Fruit fly (Drosophila melanogaster) whole organism, adult: Measurements from ENCODE around the gene CG8813.

Experiments used
- CG11617 ChIP-seq: fragments of 200-800 bp; sonication (Bioruptor generic); optimal IDR thresholded peaks from 2 replicates; lab custom pipeline; 2017; ENCODE audit warnings: mild to moderate bottlenecking, missing biosample characterization, missing genetic modification reagents, missing genetic modification characterization
- CG12768 ChIP-seq: fragments of 200-800 bp; sonication (Bioruptor generic); optimal IDR thresholded peaks from 2 replicates; lab custom pipeline; 2017; ENCODE audit warnings: missing biosample characterization, missing genetic modification characterization, mild to moderate bottlenecking, moderate library complexity, missing genetic modification reagents
- CG14711 ChIP-seq: fragments of 200-800 bp; sonication (Bioruptor generic); optimal IDR thresholded peaks from 2 replicates; lab custom pipeline; 2018; ENCODE audit warnings: missing biosample characterization, mild to moderate bottlenecking, missing genetic modification characterization, moderate library complexity
- CG1620 ChIP-seq: fragments of 200-800 bp; sonication (Bioruptor generic); optimal IDR thresholded peaks from 2 replicates; lab custom pipeline; 2016; ENCODE audit warnings: missing biosample characterization, missing genetic modification characterization
- CG33017 ChIP-seq: fragments of 200-800 bp; sonication (Bioruptor generic); optimal IDR thresholded peaks from 2 replicates; lab custom pipeline; 2018; ENCODE audit warnings: missing biosample characterization, mild to moderate bottlenecking, missing genetic modification characterization, moderate library complexity
- CG5204 ChIP-seq: fragments of 200-800 bp; sonication (Bioruptor generic); optimal IDR thresholded peaks from 2 replicates; lab custom pipeline; 2016; ENCODE audit warnings: missing biosample characterization, missing genetic modification characterization
- CG7045 ChIP-seq: fragments of 200-800 bp; sonication (Bioruptor generic); optimal IDR thresholded peaks from 2 replicates; lab custom pipeline; 2017; ENCODE audit warnings: missing biosample characterization, mild to moderate bottlenecking, missing genetic modification characterization
- CG7101 ChIP-seq: fragments of 200-800 bp; sonication (Bioruptor generic); optimal IDR thresholded peaks from 2 replicates; lab custom pipeline; 2018; ENCODE audit warnings: missing biosample characterization, mild to moderate bottlenecking, missing genetic modification characterization, moderate library complexity
- Clk ChIP-seq: fragments of 200-800 bp; sonication (Bioruptor generic); optimal IDR thresholded peaks from 2 replicates; lab custom pipeline; 2017; ENCODE audit warnings: missing biosample characterization, missing genetic modification characterization
- Crg-1 ChIP-seq: fragments of 200-800 bp; sonication (Bioruptor generic); optimal IDR thresholded peaks from 2 replicates; lab custom pipeline; 2016; ENCODE audit warnings: missing biosample characterization, missing genetic modification characterization
- Hr96 ChIP-seq: fragments of 200-800 bp; sonication (Bioruptor generic); optimal IDR thresholded peaks from 2 replicates; lab custom pipeline; 2016; ENCODE audit warnings: missing biosample characterization, missing genetic modification characterization
- Mnt ChIP-seq: fragments of 200-800 bp; sonication (Bioruptor generic); optimal IDR thresholded peaks from 2 replicates; lab custom pipeline; 2016; ENCODE audit warnings: missing biosample characterization, mild to moderate bottlenecking, missing genetic modification characterization
- bab1 ChIP-seq: fragments of 200-800 bp; sonication (Bioruptor generic); optimal IDR thresholded peaks from 3 replicates; lab custom pipeline; 2019; ENCODE audit warnings: missing biosample characterization, mild to moderate bottlenecking, missing genetic modification characterization, moderate library complexity
- cic ChIP-seq: fragments of 200-800 bp; sonication (Bioruptor generic); optimal IDR thresholded peaks from 2 replicates; lab custom pipeline; 2017; ENCODE audit warnings: missing biosample characterization, mild to moderate bottlenecking, missing genetic modification characterization, moderate library complexity
- cnc ChIP-seq, 2 experiments: fragments of >200 bp; optimal IDR thresholded peaks; 2 replicates each; lab custom pipeline; 2017
- kay ChIP-seq: fragments of 200-800 bp; sonication (Bioruptor generic); peaks from one replicate; lab custom pipeline; 2016; ENCODE audit warnings: missing biosample characterization, missing genetic modification characterization, borderline replicate concordance
- ovo ChIP-seq: fragments of 200-800 bp; sonication (Bioruptor generic); optimal IDR thresholded peaks from 2 replicates; lab custom pipeline; 2016; ENCODE audit warnings: missing biosample characterization, missing genetic modification characterization
- pad ChIP-seq: fragments of 200-800 bp; sonication (Bioruptor generic); optimal IDR thresholded peaks from 3 replicates; lab custom pipeline; 2017; ENCODE audit warnings: missing biosample characterization, missing genetic modification characterization, mild to moderate bottlenecking, moderate library complexity, missing genetic modification reagents
- tj ChIP-seq: fragments of 200-800 bp; sonication (Bioruptor generic); optimal IDR thresholded peaks from 3 replicates; lab custom pipeline; 2017; ENCODE audit warnings: missing biosample characterization, mild to moderate bottlenecking, missing genetic modification characterization, moderate library complexity
- toe ChIP-seq: fragments of 200-800 bp; sonication (Bioruptor generic); optimal IDR thresholded peaks from 2 replicates; lab custom pipeline; 2016; ENCODE audit warnings: missing biosample characterization, missing genetic modification characterization

CG8813 gene

dm6 chr2L:2886613-2887537 is 17.4 kb downstream of the CG8813 start:
- TF ChIP-seq tj (GFP tag; lab: Kevin White, UChicago) (peak; percentile 94), Mnt (GFP tag; lab: Kevin White, UChicago) (no peak), kay (peak; percentile 70)

dm6 chr2L:2887760-2888600 is 18.5 kb downstream of the CG8813 start:
- TF ChIP-seq kay: peak; percentile 92
- peak; percentile 24 for TF ChIP-seq pad (GFP tag; lab: Kevin White, UChicago)
- TF ChIP-seq ovo (GFP tag; lab: Kevin White, UChicago): peak; percentile 92
- TF ChIP-seq cnc (optimal IDR thresholded peaks at IDR 0.05; lab: Kevin White, UChicago): no peak
- TF ChIP-seq CG11617 (GFP tag; lab: Kevin White, UChicago): peak; percentile 28

- peak; percentile 11 for TF ChIP-seq bab1 (GFP tag; lab: Kevin White, UChicago)
- TF ChIP-seq Crg-1 (GFP tag; lab: Kevin White, UChicago): no peak
- no peak for TF ChIP-seq toe (GFP tag; lab: Kevin White, UChicago)
- peak; percentile 50 for TF ChIP-seq CG33017 (tag; lab: Kevin White, UChicago)
- TF ChIP-seq cnc (optimal IDR thresholded peaks at IDR 0.05; lab: Kevin White, UChicago): no peak
- TF ChIP-seq CG12768 (GFP tag; lab: Kevin White, UChicago): peak; percentile 10
- peak; percentile 30 for TF ChIP-seq cic (GFP tag; lab: Kevin White, UChicago)
- no peak for TF ChIP-seq CG5204
- no peak for TF ChIP-seq CG11617 (GFP tag; lab: Kevin White, UChicago)
- TF ChIP-seq tj (GFP tag; lab: Kevin White, UChicago): peak; percentile 7
- peak; percentile 85 for TF ChIP-seq ovo (GFP tag; lab: Kevin White, UChicago)
These were observed 19.5 kb downstream of the CG8813 start for dm6 chr2L:2888859-2889443.

dm6 chr2L:2891200-2891599 is 21.7 kb downstream of the CG8813 start:
- TF ChIP-seq ovo (GFP tag; lab: Kevin White, UChicago) (no peak), CG7101 (tag; lab: Kevin White, UChicago) (no peak), pad (GFP tag; lab: Kevin White, UChicago) (no peak), CG11617 (GFP tag; lab: Kevin White, UChicago) (no peak), CG7045 (GFP tag; lab: Kevin White, UChicago) (no peak), kay (no peak), Clk (GFP tag; lab: Kevin White, UChicago) (no peak), bab1 (GFP tag; lab: Kevin White, UChicago) (no peak), Mnt (GFP tag; lab: Kevin White, UChicago) (no peak), Hr96 (GFP tag; lab: Kevin White, UChicago) (no peak), CG5204 (no peak), cnc (optimal IDR thresholded peaks at IDR 0.05; lab: Kevin White, UChicago) (no peak), Crg-1 (GFP tag; lab: Kevin White, UChicago) (no peak), cic (GFP tag; lab: Kevin White, UChicago) (no peak), toe (GFP tag; lab: Kevin White, UChicago) (no peak), CG33017 (tag; lab: Kevin White, UChicago) (no peak), CG14711 (tag; lab: Kevin White, UChicago) (no peak), CG12768 (GFP tag; lab: Kevin White, UChicago) (no peak), CG1620 (GFP tag; lab: Kevin White, UChicago) (no peak)

- no peak for TF ChIP-seq bab1 (GFP tag; lab: Kevin White, UChicago)
- no peak for TF ChIP-seq ovo (GFP tag; lab: Kevin White, UChicago)
- TF ChIP-seq Mnt (GFP tag; lab: Kevin White, UChicago): no peak
These were observed 24.9 kb downstream of the CG8813 start for dm6 chr2L:2894356-2894755.

dm6 chr2L:2897024-2897549 is 27.6 kb downstream of the CG8813 start:
- TF ChIP-seq CG33017 (tag; lab: Kevin White, UChicago): peak; percentile 56
- peak; percentile 7 for TF ChIP-seq tj (GFP tag; lab: Kevin White, UChicago)
- peak; percentile 50 for TF ChIP-seq CG7045 (GFP tag; lab: Kevin White, UChicago)
- peak; percentile 9 for TF ChIP-seq CG11617 (GFP tag; lab: Kevin White, UChicago)
- TF ChIP-seq CG7101 (tag; lab: Kevin White, UChicago): peak; percentile 44
- no peak for TF ChIP-seq Mnt (GFP tag; lab: Kevin White, UChicago)
- peak; percentile 8 for TF ChIP-seq CG14711 (tag; lab: Kevin White, UChicago)
- TF ChIP-seq Crg-1 (GFP tag; lab: Kevin White, UChicago): no peak
